Worm (Caenorhabditis elegans): ENCODE results near the gene C31C9.9.

DNA sequence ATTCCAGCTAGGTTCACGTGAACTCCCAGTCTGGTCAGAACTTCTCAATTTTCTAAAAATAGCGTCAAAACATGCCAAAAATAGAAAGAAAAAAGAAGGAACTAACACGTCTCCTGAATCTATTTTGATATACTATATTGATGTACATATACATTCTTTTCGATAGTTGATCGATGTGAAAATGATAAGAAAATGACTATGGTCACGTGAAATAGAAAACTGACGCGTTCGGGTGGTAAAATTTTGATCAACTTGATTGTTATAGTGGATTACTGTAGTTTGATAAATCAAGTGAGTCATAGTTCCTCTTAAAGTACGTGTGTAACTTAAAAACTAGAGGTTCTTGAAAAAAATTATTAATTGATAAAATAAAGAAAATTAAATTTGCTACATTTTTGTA lies 9.6 kb downstream of the C31C9.9 start:
- TF ChIP-seq ztf-4 (tag; optimal IDR thresholded peaks at IDR 0.05), result no peak
- no peak for TF ChIP-seq snpc-4 (tag; optimal IDR thresholded peaks at IDR 0.05)

All from whole organism, L2 larva.